Worm (Caenorhabditis elegans): ENCODE measurements around the gene F59F5.5.

F59F5.5 gene

DNA sequence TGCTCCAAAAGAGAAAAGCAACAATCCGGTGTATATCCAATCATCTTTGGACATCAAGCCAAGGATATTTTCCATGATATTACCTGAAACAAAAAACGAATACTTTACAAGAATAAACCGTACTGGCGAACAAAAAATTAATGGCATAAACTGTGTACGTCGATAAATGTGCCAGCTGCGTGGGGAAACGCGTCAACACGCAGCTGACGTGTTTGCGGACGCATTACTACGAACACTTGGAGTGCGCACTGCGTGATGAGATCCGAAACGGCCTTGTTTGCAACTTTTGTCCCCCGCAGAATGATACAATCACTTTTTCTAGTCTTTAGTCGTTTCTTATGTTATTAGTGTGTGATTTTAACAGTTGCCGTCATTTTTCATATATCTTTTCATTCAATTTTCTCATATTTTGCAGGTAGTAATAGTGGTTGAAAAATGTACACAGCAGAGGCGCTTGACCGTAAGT, 21.3 kb upstream of the F59F5.5 start, which contains the start of the genes mboa-7 and git-1:
Gene mboa-7 (minus strand): TSS at position 83 of the 466 bp plus-strand sequence.
Gene git-1 (plus strand): TSS at position 416 of the 466 bp plus-strand sequence.
- TF ChIP-seq ceh-19 (GFP tag; optimal IDR thresholded peaks at IDR 0.05) (no peak), pat-9 (tag; optimal IDR thresholded peaks at IDR 0.05) (peak; percentile 53), pha-2 (tag; optimal IDR thresholded peaks at IDR 0.05) (peak; percentile 20), ceh-18 (tag; optimal IDR thresholded peaks at IDR 0.05) (peak; percentile 31), nhr-232 (tag; optimal IDR thresholded peaks at IDR 0.05) (peak; percentile 14), F13H6.1 (tag; optimal IDR thresholded peaks at IDR 0.05) (no peak), fkh-10 (GFP tag; optimal IDR thresholded peaks at IDR 0.05) (no peak), fax-1 (tag; optimal IDR thresholded peaks at IDR 0.05) (no peak), ceh-9 (tag; optimal IDR thresholded peaks at IDR 0.05) (no peak), nfya-1 (tag; optimal IDR thresholded peaks at IDR 0.05) (peak; percentile 41), elt-2 (tag; optimal IDR thresholded peaks at IDR 0.05) (peak; percentile 33), sdc-2 (tag; optimal IDR thresholded peaks at IDR 0.05) (peak; percentile 27), che-1 (tag; optimal IDR thresholded peaks at IDR 0.05) (peak; percentile 12), madf-2 (tag; optimal IDR thresholded peaks at IDR 0.05) (peak; percentile 12), dve-1 (tag; optimal IDR thresholded peaks at IDR 0.05) (no peak), ceh-48 (tag; optimal IDR thresholded peaks at IDR 0.05) (peak; percentile 33), tbx-2 (tag; optimal IDR thresholded peaks at IDR 0.05) (peak; percentile 55), ceh-31 (tag; optimal IDR thresholded peaks at IDR 0.05) (peak; percentile 43), ceh-6 (GFP tag; optimal IDR thresholded peaks at IDR 0.05) (peak; percentile 33), unc-3 (GFP tag; conservative IDR thresholded peaks at IDR 0.05) (no peak), unc-3 (tag; optimal IDR thresholded peaks at IDR 0.05) (no peak)

DNA sequence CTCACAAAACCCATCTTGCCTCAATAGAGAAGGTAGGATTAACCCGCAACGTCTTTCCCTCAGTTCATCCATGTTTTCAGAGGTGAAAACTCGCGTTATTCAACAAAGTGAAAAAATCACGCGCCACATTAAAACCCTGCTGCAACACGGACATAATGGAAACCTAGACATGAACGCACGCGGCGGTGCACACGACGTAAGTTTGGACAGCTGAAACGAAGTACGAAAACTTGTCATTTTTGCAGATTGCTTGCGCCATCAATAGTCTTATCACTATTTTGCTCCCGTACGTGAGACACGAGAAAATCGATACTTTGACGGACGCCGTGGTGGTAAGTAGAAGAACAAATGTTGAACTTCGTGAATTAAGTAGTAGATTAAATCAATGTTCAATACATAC, 18.4 kb upstream of the F59F5.5 start:
- TF ChIP-seq K02D7.2 (tag; optimal IDR thresholded peaks at IDR 0.05) = no peak
- TF ChIP-seq eyg-1 (tag; optimal IDR thresholded peaks at IDR 0.05) = no peak
- TF ChIP-seq ceh-22 (tag; optimal IDR thresholded peaks at IDR 0.05) = no peak
- TF ChIP-seq C08G9.2 (tag; optimal IDR thresholded peaks at IDR 0.05) = no peak
- no peak for TF ChIP-seq ahr-1 (tag; optimal IDR thresholded peaks at IDR 0.05)
- TF ChIP-seq sox-4 (tag; optimal IDR thresholded peaks at IDR 0.05) = no peak
- no peak for TF ChIP-seq nhr-11 (tag; optimal IDR thresholded peaks at IDR 0.05)
- TF ChIP-seq T23F11.4 (GFP tag; optimal IDR thresholded peaks at IDR 0.05) = no peak
- TF ChIP-seq pax-1 (tag; optimal IDR thresholded peaks at IDR 0.05) = no peak
- TF ChIP-seq fkh-6 (tag; optimal IDR thresholded peaks at IDR 0.05) = no peak
- TF ChIP-seq K09A11.1 (tag; optimal IDR thresholded peaks at IDR 0.05; ENCODE audit: insufficient read depth) = no peak
- no peak for TF ChIP-seq fkh-10 (GFP tag; optimal IDR thresholded peaks at IDR 0.05)
- no peak for TF ChIP-seq hlh-8 (tag; optimal IDR thresholded peaks at IDR 0.05)
- no peak for TF ChIP-seq hlh-13 (GFP tag; optimal IDR thresholded peaks at IDR 0.05)
- TF ChIP-seq unc-55 (GFP tag; optimal IDR thresholded peaks at IDR 0.05) = no peak

DNA sequence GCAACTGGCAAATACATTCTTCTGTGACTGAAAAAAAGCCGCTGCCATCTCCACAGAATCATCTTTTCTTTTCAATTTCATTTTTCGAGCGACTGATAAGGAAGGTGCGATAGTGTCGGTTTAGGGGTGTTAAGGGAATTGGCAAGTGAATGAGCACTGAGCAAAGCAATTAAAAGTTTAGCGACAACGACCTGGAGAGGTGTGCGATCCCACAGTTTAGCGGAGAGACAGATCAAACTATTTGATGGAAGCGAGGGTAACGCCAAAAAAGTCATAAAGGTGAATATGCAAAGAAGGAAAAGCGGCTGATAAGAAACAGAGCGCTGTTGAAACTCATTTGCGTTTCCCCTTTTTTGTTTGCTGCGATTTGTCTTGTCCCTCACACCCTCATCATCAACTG, 16.8 kb upstream of the F59F5.5 start, which contains the start of the genes F14F3.5 and slcf-1:
Gene F14F3.5 (minus strand): TSS at position 234 of the 400 bp plus-strand sequence.
Gene slcf-1 (plus strand): TSS at position 302 of the 400 bp plus-strand sequence.
- TF ChIP-seq elt-2 (tag; optimal IDR thresholded peaks at IDR 0.05) (peak; percentile 42), pax-1 (tag; optimal IDR thresholded peaks at IDR 0.05) (no peak)

DNA sequence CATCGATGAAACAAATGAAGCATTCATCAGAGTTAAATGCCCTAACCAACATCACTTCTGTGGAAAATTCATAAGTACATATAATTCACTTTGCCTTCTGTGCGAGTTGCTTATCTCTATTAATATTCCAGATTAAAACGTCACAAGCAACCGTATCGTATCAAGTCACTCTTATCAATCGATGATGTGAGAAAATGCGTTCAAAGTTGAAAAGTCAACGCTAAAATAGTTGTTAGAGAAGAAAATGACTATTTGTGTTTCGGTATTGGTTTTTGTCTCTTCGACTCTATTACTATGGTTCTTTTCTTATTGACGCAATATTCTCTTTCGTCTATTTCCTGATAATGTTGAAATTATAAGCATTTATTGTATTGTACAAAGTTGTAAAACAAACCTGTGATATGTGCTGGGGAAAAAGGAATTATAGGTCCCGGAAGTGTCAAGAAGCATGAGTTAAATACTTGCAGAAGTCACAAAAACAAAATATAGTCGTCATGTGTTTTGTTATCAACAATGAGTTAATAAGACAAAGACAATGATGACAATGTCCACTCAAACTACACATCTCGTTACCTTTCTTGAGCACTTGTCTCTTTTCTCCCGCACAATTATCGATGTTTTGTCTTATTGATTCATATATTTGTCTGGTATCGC, 13.5 kb upstream of the F59F5.5 start:
- TF ChIP-seq pag-3 (tag; optimal IDR thresholded peaks at IDR 0.05; ENCODE audit: borderline replicate concordance) = no peak
- TF ChIP-seq elt-2 (tag; optimal IDR thresholded peaks at IDR 0.05) = peak; percentile 60

All from whole organism, late embryonic.